Fruit fly (Drosophila melanogaster) whole organism, prepupa: ENCODE results near the gene esg.

Experiments used
- Blimp-1 ChIP-seq: fragments of 200-800 bp; sonication (Bioruptor generic); optimal IDR thresholded peaks from 3 replicates; lab custom pipeline; 2017; ENCODE audit warnings: missing biosample characterization, missing genetic modification characterization, mild to moderate bottlenecking, moderate library complexity, missing genetic modification reagents
- CG10669 ChIP-seq: fragments of 200-800 bp; sonication (Bioruptor generic); optimal IDR thresholded peaks from 3 replicates; lab custom pipeline; 2018; ENCODE audit warnings: missing biosample characterization, mild to moderate bottlenecking, missing genetic modification characterization, moderate library complexity
- CG15336 ChIP-seq: fragments of 200-800 bp; sonication (Bioruptor generic); IDR thresholded peaks from 2 replicates; pipeline ENCODE4 v1.3.6; 2022; ENCODE audit warnings: missing biosample characterization, missing genetic modification characterization
- CG1621 ChIP-seq: fragments of 200-800 bp; sonication (Bioruptor generic); optimal IDR thresholded peaks from 3 replicates; lab custom pipeline; 2018; ENCODE audit warnings: missing biosample characterization, mild to moderate bottlenecking, missing genetic modification characterization
- CG3032 ChIP-seq: fragments of 200-800 bp; optimal IDR thresholded peaks from 2 replicates; lab custom pipeline; 2019; ENCODE audit warnings: missing biosample characterization, mild to moderate bottlenecking, missing genetic modification characterization, moderate library complexity
- CG32006 ChIP-seq: fragments of 200-800 bp; sonication (Bioruptor generic); optimal IDR thresholded peaks from 3 replicates; lab custom pipeline; 2017; ENCODE audit warnings: missing biosample characterization, mild to moderate bottlenecking, missing genetic modification characterization
- CG3919 ChIP-seq: fragments of 200-800 bp; sonication (Bioruptor generic); optimal IDR thresholded peaks from 3 replicates; lab custom pipeline; 2016; ENCODE audit warnings: missing biosample characterization, missing genetic modification characterization
- CG4318 ChIP-seq: fragments of 200-800 bp; sonication (Bioruptor generic); optimal IDR thresholded peaks from 3 replicates; lab custom pipeline; 2017; ENCODE audit warnings: missing biosample characterization, mild to moderate bottlenecking, missing genetic modification characterization
- CG6163 ChIP-seq: fragments of 200-800 bp; sonication (Bioruptor generic); IDR thresholded peaks from 3 replicates; pipeline ENCODE4 v1.3.6; 2022; ENCODE audit warnings: missing biosample characterization, missing genetic modification characterization
- CG6276 ChIP-seq: fragments of 200-800 bp; sonication (Bioruptor generic); optimal IDR thresholded peaks from 2 replicates; lab custom pipeline; 2017; ENCODE audit warnings: missing biosample characterization, mild to moderate bottlenecking, missing genetic modification characterization
- CG6792 ChIP-seq: fragments of 200-800 bp; sonication (Bioruptor generic); optimal IDR thresholded peaks from 3 replicates; lab custom pipeline; 2016; ENCODE audit warnings: missing biosample characterization, missing genetic modification characterization
- CG7368 ChIP-seq: fragments of 200-800 bp; sonication (Bioruptor generic); optimal IDR thresholded peaks from 3 replicates; lab custom pipeline; 2016; ENCODE audit warnings: missing biosample characterization, missing genetic modification characterization
- CG8119 ChIP-seq: fragments of 200-800 bp; sonication (Bioruptor generic); IDR thresholded peaks from 3 replicates; pipeline ENCODE4 v1.3.6; 2022; ENCODE audit warnings: missing biosample characterization, missing genetic modification characterization
- CG8632 ChIP-seq: fragments of 200-800 bp; sonication (Bioruptor generic); optimal IDR thresholded peaks from 3 replicates; lab custom pipeline; 2016; ENCODE audit warnings: missing biosample characterization, missing genetic modification characterization
- Eip78C ChIP-seq: fragments of 200-800 bp; sonication (Bioruptor generic); peaks from one replicate; lab custom pipeline; 2016; ENCODE audit warnings: missing biosample characterization, missing genetic modification characterization
- Eip93F ChIP-seq: fragments of 200-800 bp; sonication (Bioruptor generic); optimal IDR thresholded peaks from 2 replicates; lab custom pipeline; 2016; ENCODE audit warnings: missing biosample characterization, mild to moderate bottlenecking, missing genetic modification characterization
- Ets21C ChIP-seq: fragments of 200-800 bp; sonication (Bioruptor generic); optimal IDR thresholded peaks from 3 replicates; lab custom pipeline; 2016; ENCODE audit warnings: missing biosample characterization, missing genetic modification characterization
- Ets96B ChIP-seq: fragments of 200-800 bp; optimal IDR thresholded peaks from 2 replicates; lab custom pipeline; 2019; ENCODE audit warnings: missing biosample characterization, mild to moderate bottlenecking, missing genetic modification characterization, moderate library complexity
- Hr38 ChIP-seq: sonication (Bioruptor generic); optimal IDR thresholded peaks from 2 replicates; lab custom pipeline; 2016; ENCODE audit warnings: missing biosample characterization, missing genetic modification characterization
- Hr39 ChIP-seq: fragments of 200-800 bp; sonication (Bioruptor generic); optimal IDR thresholded peaks from 2 replicates; lab custom pipeline; 2016; ENCODE audit warnings: missing biosample characterization, missing genetic modification characterization
- Hr4 ChIP-seq: fragments of 200-800 bp; sonication (Bioruptor generic); optimal IDR thresholded peaks from 3 replicates; lab custom pipeline; 2016; ENCODE audit warnings: missing biosample characterization, missing genetic modification characterization
- Lpt ChIP-seq: fragments of 200-800 bp; sonication (Bioruptor generic); optimal IDR thresholded peaks from 3 replicates; lab custom pipeline; 2016; ENCODE audit warnings: missing biosample characterization, missing genetic modification characterization
- Met ChIP-seq: fragments of 200-800 bp; sonication (Bioruptor generic); optimal IDR thresholded peaks from 3 replicates; lab custom pipeline; 2016; ENCODE audit warnings: missing biosample characterization, missing genetic modification characterization
- OdsH ChIP-seq: fragments of 200-800 bp; sonication (Bioruptor generic); optimal IDR thresholded peaks from 3 replicates; lab custom pipeline; 2016; ENCODE audit warnings: missing biosample characterization, missing genetic modification characterization
- Smox ChIP-seq: fragments of 200-800 bp; sonication (Bioruptor generic); optimal IDR thresholded peaks from 3 replicates; lab custom pipeline; 2016; ENCODE audit warnings: missing biosample characterization, missing genetic modification characterization
- Sox102F ChIP-seq: fragments of 200-800 bp; sonication (Bioruptor generic); optimal IDR thresholded peaks from 2 replicates; lab custom pipeline; 2016; ENCODE audit warnings: missing biosample characterization, mild to moderate bottlenecking, missing genetic modification characterization
- Sox15 ChIP-seq: fragments of 200-800 bp; sonication (Bioruptor generic); optimal IDR thresholded peaks from 3 replicates; lab custom pipeline; 2016; ENCODE audit warnings: missing biosample characterization, missing genetic modification characterization
- achi ChIP-seq: fragments of 200-800 bp; sonication (Bioruptor generic); optimal IDR thresholded peaks from 3 replicates; lab custom pipeline; 2016; ENCODE audit warnings: missing biosample characterization, missing genetic modification characterization
- acj6 ChIP-seq: fragments of 200-800 bp; sonication (Bioruptor generic); optimal IDR thresholded peaks from 3 replicates; lab custom pipeline; 2016; ENCODE audit warnings: missing biosample characterization, missing genetic modification characterization
- dsx ChIP-seq: fragments of 200-800 bp; optimal IDR thresholded peaks from 3 replicates; lab custom pipeline; 2019; ENCODE audit warnings: missing biosample characterization, mild to moderate bottlenecking, missing genetic modification characterization, moderate library complexity; ENCODE audit not compliant: poor library complexity, severe bottlenecking
- eg ChIP-seq: fragments of 200-800 bp; sonication (Bioruptor generic); IDR thresholded peaks from 3 replicates; pipeline ENCODE4 v1.3.6; 2022; ENCODE audit warnings: missing biosample characterization, missing genetic modification characterization
- esn ChIP-seq: fragments of 200-800 bp; sonication (Bioruptor generic); optimal IDR thresholded peaks from 2 replicates; lab custom pipeline; 2016; ENCODE audit warnings: missing biosample characterization, mild to moderate bottlenecking, missing genetic modification characterization, moderate library complexity
- fd59A ChIP-seq: fragments of 200-800 bp; sonication (Bioruptor generic); optimal IDR thresholded peaks from 2 replicates; lab custom pipeline; 2017; ENCODE audit warnings: missing biosample characterization, mild to moderate bottlenecking, missing genetic modification characterization, missing genetic modification reagents
- fd85E ChIP-seq: fragments of 200-800 bp; sonication (Bioruptor generic); optimal IDR thresholded peaks from 3 replicates; lab custom pipeline; 2016; ENCODE audit warnings: missing biosample characterization, missing genetic modification characterization
- fkh ChIP-seq: fragments of 200-800 bp; sonication (Bioruptor generic); optimal IDR thresholded peaks from 3 replicates; lab custom pipeline; 2017; ENCODE audit warnings: missing biosample characterization, mild to moderate bottlenecking, missing genetic modification characterization, moderate library complexity
- net ChIP-seq: fragments of 200-800 bp; sonication (Bioruptor generic); optimal IDR thresholded peaks from 3 replicates; lab custom pipeline; 2016; ENCODE audit warnings: missing biosample characterization, missing genetic modification characterization
- pdm3 ChIP-seq: fragments of 200-800 bp; sonication (Bioruptor generic); optimal IDR thresholded peaks from 3 replicates; lab custom pipeline; 2016; ENCODE audit warnings: missing biosample characterization, missing genetic modification characterization
- ss ChIP-seq, 2 experiments: fragments of 200-800 bp; sonication (Bioruptor generic); optimal IDR thresholded peaks; 2 replicates in 1 of 2; 3 replicates in 1 of 2; lab custom pipeline; 2017 to 2018; ENCODE audit warnings: mild to moderate bottlenecking in 2 of 2, missing biosample characterization in 2 of 2, missing genetic modification characterization in 2 of 2, moderate library complexity in 1 of 2
- svp ChIP-seq: fragments of 200-800 bp; sonication (Bioruptor generic); peaks from one replicate; lab custom pipeline; 2016; ENCODE audit warnings: missing biosample characterization, missing genetic modification characterization
- topi ChIP-seq: fragments of 200-800 bp; sonication (Bioruptor generic); optimal IDR thresholded peaks from 3 replicates; lab custom pipeline; 2016; ENCODE audit warnings: missing biosample characterization, missing genetic modification characterization
- vri ChIP-seq: fragments of 200-800 bp; sonication (Bioruptor generic); optimal IDR thresholded peaks from 3 replicates; lab custom pipeline; 2016; ENCODE audit warnings: missing biosample characterization, mild to moderate bottlenecking, missing genetic modification characterization

Gene esg

DNA sequence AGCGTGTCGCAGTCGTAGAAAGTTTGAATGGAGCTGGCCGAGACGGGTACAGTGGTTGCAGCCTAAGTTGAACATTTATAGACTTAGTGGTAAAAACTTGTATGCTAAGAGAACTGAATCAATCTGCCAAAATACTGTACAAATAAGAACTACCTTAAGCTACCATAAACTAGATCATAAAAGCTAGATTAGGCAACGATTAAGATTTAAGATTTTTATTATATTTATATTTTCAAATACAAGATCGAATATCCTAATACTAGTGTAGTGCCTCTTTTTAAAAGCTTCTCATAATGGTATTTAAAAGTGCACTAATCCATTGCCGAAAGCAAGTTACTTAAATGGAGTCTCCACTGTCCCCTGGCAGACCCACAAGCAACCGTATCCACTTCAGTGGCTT, 12.3 kb upstream of the esg start (continued):
- TF ChIP-seq achi (GFP tag; lab: Kevin White, UChicago) = no peak

DNA sequence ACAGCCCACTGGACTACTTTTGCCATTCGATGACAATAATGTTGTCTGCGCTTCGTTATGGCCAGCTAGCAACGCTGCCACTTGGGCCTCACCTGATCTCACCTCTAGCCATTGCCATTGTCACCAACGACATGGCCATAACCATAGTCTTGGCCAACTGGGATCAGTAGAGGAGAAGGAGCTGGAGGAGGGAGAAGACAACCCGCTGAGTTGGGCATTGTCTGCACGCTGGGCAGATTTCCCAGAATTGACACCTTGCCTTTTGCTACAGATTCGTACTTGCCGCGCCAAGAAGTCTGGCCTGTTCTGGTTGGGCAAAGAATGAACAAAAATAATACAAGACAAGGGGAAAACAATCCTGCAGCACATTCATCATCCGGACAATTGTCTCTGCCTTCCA, 10.5 kb upstream of the esg start:
- TF ChIP-seq Eip93F (GFP tag; lab: Kevin White, UChicago) (no peak), CG15336 (no peak), Ets96B (tag; lab: Kevin White, UChicago) (no peak), fd85E (GFP tag; lab: Kevin White, UChicago) (no peak), OdsH (GFP tag; lab: Kevin White, UChicago) (no peak)

DNA sequence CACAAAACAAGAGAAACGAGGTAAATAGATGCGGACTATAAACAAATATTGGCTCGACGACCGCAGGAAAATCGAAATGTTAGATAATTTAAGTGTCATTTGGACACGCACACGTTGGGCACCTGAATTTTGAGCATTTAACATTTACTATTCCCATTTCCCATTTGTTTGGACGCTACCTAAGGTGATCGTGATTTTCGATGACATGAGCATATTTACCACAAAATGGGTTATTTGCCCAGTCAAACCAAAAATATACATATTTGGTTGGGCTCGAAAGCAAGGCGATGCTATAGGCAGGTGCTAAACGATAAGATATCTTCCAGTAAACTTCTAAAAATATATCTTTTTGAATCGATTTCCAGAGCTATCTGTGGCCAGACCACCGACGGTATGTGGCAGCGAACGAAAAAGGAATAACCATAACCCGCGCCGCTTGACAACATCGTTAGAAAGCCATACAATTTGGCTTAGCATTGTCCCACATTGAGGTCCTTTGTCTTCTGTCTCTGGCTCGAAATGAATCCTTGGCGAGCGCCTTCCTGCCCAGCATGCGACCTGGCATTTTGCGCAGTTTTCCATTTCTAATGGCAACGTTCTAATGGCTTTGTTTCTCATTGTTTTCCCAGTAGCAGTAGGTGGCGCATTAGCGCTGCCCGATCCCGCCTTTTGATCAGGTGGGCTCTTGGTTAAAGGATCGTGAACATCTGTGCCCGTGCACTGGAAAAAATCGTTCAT, 9.4 kb upstream of the esg start:
- TF ChIP-seq ss (GFP tag; optimal IDR thresholded peaks at IDR 0.05; lab: Kevin White, UChicago) (no peak), fkh (GFP tag; lab: Kevin White, UChicago) (peak; percentile 83)

DNA sequence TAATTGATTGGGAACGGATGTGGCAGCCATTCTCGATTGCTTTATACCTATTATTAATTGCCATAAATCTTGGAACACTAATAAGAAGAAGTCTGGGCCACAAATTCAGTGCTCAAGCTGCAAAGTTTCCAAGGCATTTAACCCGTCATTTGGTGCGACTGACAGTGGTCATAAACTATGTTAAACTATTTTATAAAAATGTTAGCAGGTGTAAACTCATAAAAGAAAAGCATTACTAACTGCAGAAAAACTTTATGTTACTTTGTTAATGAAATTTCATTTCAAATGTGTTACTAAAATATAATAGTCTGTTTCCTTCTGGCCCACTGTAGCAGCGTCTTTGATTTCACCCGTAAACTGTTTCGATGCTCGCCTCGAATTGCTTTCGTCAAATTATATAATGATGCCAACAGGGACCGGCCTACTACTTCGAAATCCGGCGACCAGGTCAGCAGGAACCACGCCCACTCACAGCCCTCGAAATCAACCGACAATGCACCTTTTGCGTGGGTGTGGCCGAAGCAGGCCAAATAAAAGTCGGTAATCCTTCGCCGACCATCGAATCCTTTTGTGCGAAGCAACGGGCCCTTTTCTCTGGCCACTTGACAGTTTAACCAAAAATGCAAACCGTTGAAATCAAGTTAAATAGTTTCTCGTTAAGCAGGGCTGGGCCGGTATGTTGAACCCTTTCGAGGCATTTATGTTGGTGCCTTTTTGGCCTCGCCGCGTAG, 7.9 kb upstream of the esg start:
- no peak for TF ChIP-seq CG6276 (GFP tag; lab: Kevin White, UChicago)
- no peak for TF ChIP-seq CG8119 (GFP tag; lab: Robert Waterston, UW)
- TF ChIP-seq CG32006 (GFP tag; lab: Kevin White, UChicago) = no peak
- peak; percentile 14 for TF ChIP-seq OdsH (GFP tag; lab: Kevin White, UChicago)
- TF ChIP-seq svp = peak; percentile 56
- no peak for TF ChIP-seq CG4318 (GFP tag; lab: Kevin White, UChicago)
- TF ChIP-seq CG6163 (GFP tag; lab: Robert Waterston, UW) = no peak
- peak; percentile 16 for TF ChIP-seq esn (GFP tag; lab: Kevin White, UChicago)
- no peak for TF ChIP-seq Ets96B (tag; lab: Kevin White, UChicago)
- TF ChIP-seq Sox15 (GFP tag; lab: Kevin White, UChicago) = no peak
- peak; percentile 6 for TF ChIP-seq Hr39 (GFP tag; lab: Kevin White, UChicago)
- no peak for TF ChIP-seq pdm3 (GFP tag; lab: Kevin White, UChicago)
- TF ChIP-seq fkh (GFP tag; lab: Kevin White, UChicago) = no peak
- no peak for TF ChIP-seq Sox102F (GFP tag; lab: Kevin White, UChicago)
- no peak for TF ChIP-seq CG1621 (tag; lab: Kevin White, UChicago)
- TF ChIP-seq Met (GFP tag; lab: Kevin White, UChicago) = peak; percentile 9
- TF ChIP-seq CG8632 (GFP tag; lab: Kevin White, UChicago) = no peak
- TF ChIP-seq Hr38 = no peak
- peak; percentile 20 for TF ChIP-seq Smox (GFP tag; lab: Kevin White, UChicago)
- no peak for TF ChIP-seq net (GFP tag; lab: Kevin White, UChicago)
- no peak for TF ChIP-seq CG15336
- TF ChIP-seq CG3032 = no peak
- no peak for TF ChIP-seq topi (GFP tag; lab: Kevin White, UChicago)
- TF ChIP-seq Lpt = no peak
- TF ChIP-seq CG6792 (GFP tag; lab: Kevin White, UChicago) = no peak
- no peak for TF ChIP-seq achi (GFP tag; lab: Kevin White, UChicago)
- TF ChIP-seq acj6 = no peak
- peak; percentile 0 for TF ChIP-seq vri (GFP tag; lab: Kevin White, UChicago)
- TF ChIP-seq Eip78C (GFP tag; lab: Kevin White, UChicago) = peak; percentile 54
- TF ChIP-seq fd85E (GFP tag; lab: Kevin White, UChicago) = no peak

DNA sequence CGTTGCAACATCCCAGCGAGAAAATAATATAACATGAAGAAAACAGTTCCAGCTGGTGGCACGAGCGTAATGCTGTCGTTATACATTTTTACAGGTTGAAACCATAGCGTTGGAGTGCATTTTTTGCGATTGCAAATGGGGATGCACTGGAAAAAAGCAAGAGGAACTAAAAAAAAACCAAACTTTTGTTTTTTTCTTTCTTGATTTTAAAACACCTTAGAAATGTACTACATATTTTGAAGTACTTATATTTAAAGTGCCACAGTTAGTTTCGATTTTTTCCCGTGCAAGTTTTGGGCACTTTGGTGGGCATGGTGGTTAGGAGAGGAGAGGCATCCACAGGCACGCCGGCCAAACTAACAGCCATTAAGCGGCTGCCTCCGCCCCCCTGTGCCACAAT, 5.7 kb upstream of the esg start:
- peak; percentile 3 for TF ChIP-seq CG6792 (GFP tag; lab: Kevin White, UChicago)
- no peak for TF ChIP-seq Ets96B (tag; lab: Kevin White, UChicago)
- TF ChIP-seq Ets21C (GFP tag; lab: Kevin White, UChicago) = peak; percentile 29
- TF ChIP-seq fd59A (GFP tag; lab: Kevin White, UChicago) = no peak
- no peak for TF ChIP-seq CG1621 (tag; lab: Kevin White, UChicago)
- TF ChIP-seq eg (GFP tag; lab: Robert Waterston, UW) = peak; percentile 66
- TF ChIP-seq Met (GFP tag; lab: Kevin White, UChicago) = peak; percentile 37
- TF ChIP-seq CG32006 (GFP tag; lab: Kevin White, UChicago) = peak; percentile 63
- peak; percentile 7 for TF ChIP-seq OdsH (GFP tag; lab: Kevin White, UChicago)
- TF ChIP-seq dsx (GFP tag; lab: Kevin White, UChicago) = no peak
- peak; percentile 25 for TF ChIP-seq CG3919 (GFP tag; lab: Kevin White, UChicago)
- TF ChIP-seq CG10669 (GFP tag; lab: Kevin White, UChicago) = no peak
- no peak for TF ChIP-seq CG7368 (GFP tag; lab: Kevin White, UChicago)
- TF ChIP-seq Blimp-1 (GFP tag; lab: Kevin White, UChicago) = no peak
- TF ChIP-seq Hr4 (GFP tag; lab: Kevin White, UChicago) = peak; percentile 56
- TF ChIP-seq topi (GFP tag; lab: Kevin White, UChicago) = peak; percentile 60
